Fruit fly (Drosophila melanogaster) whole organism, adult: ENCODE data around the gene z.

Experiments
- ovo ChIP-seq: fragments of 200-800 bp; sonication (Bioruptor generic); optimal IDR thresholded peaks from 2 replicates; lab custom pipeline; 2016; ENCODE audit warnings: missing biosample characterization, missing genetic modification characterization
- pad ChIP-seq: fragments of 200-800 bp; sonication (Bioruptor generic); optimal IDR thresholded peaks from 3 replicates; lab custom pipeline; 2017; ENCODE audit warnings: missing biosample characterization, missing genetic modification characterization, mild to moderate bottlenecking, moderate library complexity, missing genetic modification reagents
- tj ChIP-seq: fragments of 200-800 bp; sonication (Bioruptor generic); optimal IDR thresholded peaks from 3 replicates; lab custom pipeline; 2017; ENCODE audit warnings: missing biosample characterization, mild to moderate bottlenecking, missing genetic modification characterization, moderate library complexity

DNA sequence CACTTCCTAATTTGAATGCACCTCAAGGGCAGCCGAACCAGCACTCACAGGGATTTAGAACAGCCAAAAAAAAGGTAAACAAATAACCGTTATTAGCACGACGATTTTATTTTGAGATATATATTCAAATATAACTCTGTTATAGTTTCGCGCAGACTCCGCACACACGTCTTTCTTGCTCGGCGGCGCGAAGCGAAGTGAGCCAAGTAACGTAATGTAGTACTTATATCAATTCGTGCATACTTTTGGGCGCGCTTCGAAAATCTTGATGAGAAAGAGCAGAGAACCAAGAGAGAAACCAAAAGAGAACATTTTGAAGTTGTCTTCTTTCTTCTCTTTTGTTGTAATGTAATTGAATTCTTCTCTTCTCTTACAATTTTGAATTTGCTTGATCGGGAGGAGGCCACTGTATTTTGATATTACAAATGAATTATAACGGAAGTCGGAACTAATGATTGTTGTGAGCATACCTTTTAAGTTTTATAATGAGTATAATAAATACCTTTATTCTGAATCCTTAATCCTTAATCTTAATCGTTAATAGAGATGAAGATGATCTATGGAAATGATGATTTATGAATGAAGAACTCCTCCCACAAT lies 22.4 kb downstream of the z start, which contains the start of gene boi:
- TF ChIP-seq pad (GFP tag; lab: Kevin White, UChicago), result no peak
- TF ChIP-seq ovo (GFP tag; lab: Kevin White, UChicago), result no peak
- TF ChIP-seq tj, result no peak
